Fruit fly (Drosophila melanogaster): ENCODE data around the gene Hsp83.

DNA sequence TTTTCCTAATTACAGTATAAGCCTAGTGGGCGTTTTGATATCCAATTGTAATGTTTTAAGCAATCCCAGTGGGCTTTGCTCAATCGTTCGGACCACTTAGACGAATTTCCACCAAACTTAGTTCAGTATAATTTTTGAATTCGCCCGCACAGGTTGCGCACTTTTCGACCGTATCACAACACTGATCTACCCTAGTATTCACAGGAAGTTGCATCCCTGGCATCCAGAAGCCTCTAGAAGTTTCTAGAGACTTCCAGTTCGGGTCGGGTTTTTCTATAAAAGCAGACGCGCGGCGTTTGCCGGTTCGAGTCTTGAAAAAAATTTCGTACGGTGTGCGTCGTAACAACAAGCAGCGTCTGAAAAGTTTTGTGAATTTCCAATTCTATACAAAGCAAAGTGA is at the start of gene Hsp83:
- TF ChIP-seq CG8478 (optimal IDR thresholded peaks at IDR 0.05) (no peak), CTCF (optimal IDR thresholded peaks at IDR 0.05) (no peak)
